Fruit fly (Drosophila melanogaster): ENCODE results near the gene CCT2.

- TF ChIP-seq Lpt (GFP tag; optimal IDR thresholded peaks at IDR 0.05) = peak; percentile 56
- TF ChIP-seq Gug (GFP tag; IDR thresholded peaks at IDR 0.05) = peak; percentile 73
- TF ChIP-seq Hr39 (GFP tag; optimal IDR thresholded peaks at IDR 0.05) = peak; percentile 73
- TF ChIP-seq Smox (GFP tag; optimal IDR thresholded peaks at IDR 0.05) = peak; percentile 57
- peak; percentile 79 for TF ChIP-seq CG1621 (tag; optimal IDR thresholded peaks at IDR 0.05)
- peak; percentile 66 for TF ChIP-seq esn (GFP tag; optimal IDR thresholded peaks at IDR 0.05)
- TF ChIP-seq Hr4 (GFP tag; optimal IDR thresholded peaks at IDR 0.05) = peak; percentile 68
- TF ChIP-seq Sox14 (GFP tag; optimal IDR thresholded peaks at IDR 0.05) = peak; percentile 73
- TF ChIP-seq CG6276 (GFP tag; optimal IDR thresholded peaks at IDR 0.05) = no peak
- TF ChIP-seq CG8319 (GFP tag; optimal IDR thresholded peaks at IDR 0.05) = no peak
- TF ChIP-seq OdsH (GFP tag; optimal IDR thresholded peaks at IDR 0.05) = peak; percentile 68
- no peak for TF ChIP-seq CG32006 (GFP tag; optimal IDR thresholded peaks at IDR 0.05)
Measured at dm6 chrX:9141219-9141618, 51.9 kb downstream of the CCT2 start.
